Fruit fly (Drosophila melanogaster): Measurements from ENCODE around the gene CG31957.
A peak's percentile ranks its signal among the peaks of the same experiment; 100 is the strongest.

Gene CG31957

dm6 chr2L:3872283-3872682 is at the start of gene CG31957:
CG31957 (minus strand) TSS chr2L:3872458.
- TF ChIP-seq usp (GFP tag; optimal IDR thresholded peaks at IDR 0.05) (no peak), jim (GFP tag; optimal IDR thresholded peaks at IDR 0.05) (no peak), Myc (optimal IDR thresholded peaks at IDR 0.05) (peak; percentile 36), GATAd (GFP tag; optimal IDR thresholded peaks at IDR 0.05) (no peak), sv (GFP tag; optimal IDR thresholded peaks at IDR 0.05) (peak; percentile 52), CG32264 (GFP tag; optimal IDR thresholded peaks at IDR 0.05) (no peak), dmrt93B (GFP tag; optimal IDR thresholded peaks at IDR 0.05) (no peak), ey (GFP tag; optimal IDR thresholded peaks at IDR 0.05) (peak; percentile 53), Vsx2 (GFP tag; optimal IDR thresholded peaks at IDR 0.05; ENCODE audit: partially characterized antibody) (no peak), br (GFP tag; optimal IDR thresholded peaks at IDR 0.05) (peak; percentile 47), Mio (GFP tag; optimal IDR thresholded peaks at IDR 0.05) (no peak), sage (GFP tag; optimal IDR thresholded peaks at IDR 0.05) (no peak), Abd-B (GFP tag; optimal IDR thresholded peaks at IDR 0.05) (no peak), lola (GFP tag; optimal IDR thresholded peaks at IDR 0.05) (no peak), fru (GFP tag; optimal IDR thresholded peaks at IDR 0.05) (no peak), OdsH (GFP tag; optimal IDR thresholded peaks at IDR 0.05) (peak; percentile 65), woc (GFP tag; optimal IDR thresholded peaks at IDR 0.05) (no peak), Hnf4 (GFP tag; optimal IDR thresholded peaks at IDR 0.05) (no peak), psq (GFP tag; optimal IDR thresholded peaks at IDR 0.05) (peak; percentile 36), Dif (GFP tag; optimal IDR thresholded peaks at IDR 0.05; ENCODE audit: partially characterized antibody) (no peak), Jra (GFP tag; optimal IDR thresholded peaks at IDR 0.05) (no peak), pan (optimal IDR thresholded peaks at IDR 0.05) (no peak), Dfd (GFP tag; optimal IDR thresholded peaks at IDR 0.05) (no peak), HLH106 (tag; optimal IDR thresholded peaks at IDR 0.05) (no peak), Rel (GFP tag; optimal IDR thresholded peaks at IDR 0.05) (no peak), Rel (tag; optimal IDR thresholded peaks at IDR 0.05) (no peak), N (GFP tag; optimal IDR thresholded peaks at IDR 0.05) (no peak), h (GFP tag; optimal IDR thresholded peaks at IDR 0.05) (no peak), Sp1 (GFP tag; optimal IDR thresholded peaks at IDR 0.05) (no peak), Hr78 (GFP tag; optimal IDR thresholded peaks at IDR 0.05) (no peak), Hr83 (GFP tag; optimal IDR thresholded peaks at IDR 0.05; ENCODE audit: poor library complexity, severe bottlenecking) (peak; percentile 74), CG9705 (GFP tag; optimal IDR thresholded peaks at IDR 0.05) (no peak), foxo (GFP tag; optimal IDR thresholded peaks at IDR 0.05) (peak; percentile 19 to 57), tai (GFP tag; optimal IDR thresholded peaks at IDR 0.05) (no peak), rgr (GFP tag; optimal IDR thresholded peaks at IDR 0.05) (peak; percentile 74), dsf (GFP tag; optimal IDR thresholded peaks at IDR 0.05; ENCODE audit: borderline replicate concordance) (peak; percentile 73), CrebA (GFP tag; optimal IDR thresholded peaks at IDR 0.05; ENCODE audit: borderline replicate concordance) (no peak)

DNA sequence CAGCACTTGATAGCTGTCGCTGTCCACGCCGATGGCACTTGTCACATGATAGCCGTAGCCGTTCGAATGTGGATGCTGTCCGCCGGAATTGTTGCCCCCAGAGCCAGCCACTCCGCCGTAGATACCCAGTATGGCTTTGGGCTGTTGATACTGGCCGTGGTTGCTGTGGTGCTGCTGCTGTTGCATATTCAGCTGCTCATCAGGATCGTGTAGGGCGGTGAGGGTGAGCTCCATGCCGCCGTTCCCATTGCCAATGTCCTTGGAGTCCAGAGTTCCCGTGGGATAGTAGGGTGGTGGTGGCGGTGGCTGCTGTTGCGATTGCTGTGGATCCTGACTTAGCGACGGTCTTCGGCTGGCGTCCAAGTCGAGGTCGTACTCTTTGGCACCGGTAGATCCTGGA is 44.6 kb upstream of the CG31957 start:
- no peak for TF ChIP-seq rgr (GFP tag; optimal IDR thresholded peaks at IDR 0.05)
- TF ChIP-seq CG32264 (GFP tag; optimal IDR thresholded peaks at IDR 0.05), result no peak
- TF ChIP-seq dsf (GFP tag; optimal IDR thresholded peaks at IDR 0.05; ENCODE audit: borderline replicate concordance), result no peak
- no peak for TF ChIP-seq Rel (GFP tag; optimal IDR thresholded peaks at IDR 0.05)
- no peak for TF ChIP-seq Rel (tag; optimal IDR thresholded peaks at IDR 0.05)
- no peak for TF ChIP-seq GATAd (GFP tag; optimal IDR thresholded peaks at IDR 0.05)
- TF ChIP-seq Hnf4 (GFP tag; optimal IDR thresholded peaks at IDR 0.05), result no peak
- no peak for TF ChIP-seq Jra (GFP tag; optimal IDR thresholded peaks at IDR 0.05)
- no peak for TF ChIP-seq ey (GFP tag; optimal IDR thresholded peaks at IDR 0.05)
- TF ChIP-seq Sp1 (GFP tag; optimal IDR thresholded peaks at IDR 0.05), result no peak
- TF ChIP-seq OdsH (GFP tag; optimal IDR thresholded peaks at IDR 0.05), result no peak
- TF ChIP-seq dl (GFP tag; optimal IDR thresholded peaks at IDR 0.05; ENCODE audit: insufficient read depth in 1 of 2, partially characterized antibody in 2 of 2), result no peak
- no peak for TF ChIP-seq foxo (GFP tag; optimal IDR thresholded peaks at IDR 0.05)
- no peak for TF ChIP-seq fru (GFP tag; optimal IDR thresholded peaks at IDR 0.05)
- no peak for TF ChIP-seq Dif (GFP tag; optimal IDR thresholded peaks at IDR 0.05; ENCODE audit: partially characterized antibody)
- TF ChIP-seq jim (GFP tag; optimal IDR thresholded peaks at IDR 0.05), result no peak
- no peak for TF ChIP-seq h (GFP tag; optimal IDR thresholded peaks at IDR 0.05)

DNA sequence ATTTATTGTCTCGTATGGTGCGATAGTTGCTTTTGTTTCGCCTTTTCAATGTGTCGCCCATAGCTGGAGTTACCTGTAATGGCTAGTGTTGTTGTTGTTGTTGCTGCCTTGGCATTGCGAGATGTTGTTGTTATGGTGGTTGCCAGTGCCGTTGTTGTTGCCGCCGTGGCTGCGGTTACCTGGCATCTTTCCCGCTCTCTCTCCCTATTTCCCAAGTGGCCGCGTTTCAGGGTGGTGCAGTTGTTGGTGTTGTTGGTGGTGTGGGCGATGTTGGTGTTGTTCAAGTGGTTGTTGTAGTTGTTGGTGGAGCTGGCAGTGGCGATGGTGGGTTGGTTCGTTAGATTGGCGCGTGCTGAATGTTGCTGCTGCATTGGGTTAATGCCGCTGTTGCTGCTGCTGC is 42.4 kb upstream of the CG31957 start:
- TF ChIP-seq Dfd (GFP tag; optimal IDR thresholded peaks at IDR 0.05) (peak; percentile 66), ey (GFP tag; optimal IDR thresholded peaks at IDR 0.05) (no peak)
